Fruit fly (Drosophila melanogaster) whole organism: ENCODE results near the gene MED15.

Source experiments
- CG8478 ChIP-seq: fragments of >200 bp; optimal IDR thresholded peaks from 2 replicates; lab custom pipeline; 2018; ENCODE audit warnings: inconsistent platforms
- Dll ChIP-seq: fragments of >200 bp; optimal IDR thresholded peaks from 2 replicates; lab custom pipeline; 2017
- EcR ChIP-seq, 2 experiments: fragments of >200 bp; optimal IDR thresholded peaks; 2 replicates each; lab custom pipeline; 2017; ENCODE audit warnings: missing biosample characterization in 2 of 2, missing genetic modification characterization in 2 of 2, missing genetic modification reagents in 2 of 2
- pan ChIP-seq: fragments of >200 bp; optimal IDR thresholded peaks from 2 replicates; lab custom pipeline; 2017
- psq ChIP-seq: fragments of >200 bp; optimal IDR thresholded peaks from 2 replicates; lab custom pipeline; 2017
- usp ChIP-seq: fragments of >200 bp; optimal IDR thresholded peaks from 2 replicates; lab custom pipeline; 2017; ENCODE audit warnings: missing biosample characterization, missing genetic modification characterization, mixed read lengths

DNA sequence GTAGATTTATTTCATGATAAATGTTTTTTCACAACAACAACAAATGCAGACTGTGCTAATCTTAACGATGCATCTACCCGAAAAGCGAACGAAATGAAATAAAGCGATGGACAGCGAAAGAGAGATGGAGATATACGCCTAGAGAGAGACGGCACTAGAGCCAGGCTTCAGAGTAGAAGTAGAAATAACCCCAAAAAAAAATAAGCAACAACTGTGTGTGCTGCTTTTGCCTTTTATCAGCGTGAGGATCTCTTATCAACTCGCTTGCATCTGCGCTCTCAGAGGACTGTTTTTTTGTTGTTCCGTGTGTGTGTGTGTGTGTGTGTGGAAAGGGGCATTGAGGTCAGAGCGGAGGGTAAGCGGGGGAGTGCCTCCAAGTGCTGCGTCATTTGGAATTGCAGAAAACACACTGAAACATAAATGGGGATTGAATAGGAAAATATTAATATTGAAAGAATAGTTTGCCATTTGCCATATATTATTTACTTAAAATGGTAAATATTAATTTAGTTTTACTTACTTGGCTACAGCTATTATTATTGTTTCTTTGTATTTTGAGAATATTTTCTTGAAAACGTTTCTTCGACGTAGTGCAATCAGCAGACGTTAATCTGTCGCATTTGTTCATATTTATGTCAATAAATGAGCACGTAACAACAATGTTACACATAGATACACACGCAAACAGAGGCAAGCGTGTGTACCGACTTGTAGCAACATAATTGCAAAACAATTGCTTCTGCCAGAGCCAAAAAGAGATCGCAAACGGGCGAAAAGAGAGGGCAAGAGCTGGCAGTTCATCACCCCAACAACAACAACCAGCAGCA is 48.4 kb downstream of the MED15 start:
- TF ChIP-seq psq (lab: Kevin White, UChicago) (no peak), Dll (lab: Kevin White, UChicago) (no peak), CG8478 (no peak), usp (GFP tag; lab: Kevin White, UChicago) (no peak), pan (lab: Kevin White, UChicago) (no peak), EcR (GFP tag; optimal IDR thresholded peaks at IDR 0.05; lab: Kevin White, UChicago) (no peak)
